Worm (Caenorhabditis elegans) whole organism, mixed stage, embryonic: ENCODE data around the gene col-167.

ENCODE experiments used
- M03D4.4 ChIP-seq: sonication (generic microtip); optimal IDR thresholded peaks from 2 replicates; lab custom pipeline; 2017; ENCODE audit warnings: mild to moderate bottlenecking, missing genetic modification characterization, missing compliant biosample characterization
- bed-3 ChIP-seq: fragments of 200-800 bp; sonication (Bioruptor generic); optimal IDR thresholded peaks from 3 replicates; lab custom pipeline; 2018; ENCODE audit warnings: mild to moderate bottlenecking, missing genetic modification characterization, moderate library complexity, missing compliant biosample characterization
- blmp-1 ChIP-seq: fragments of 150-350 bp; optimal IDR thresholded peaks from 2 replicates; lab custom pipeline; 2014; ENCODE audit warnings: missing biosample characterization, missing genetic modification characterization
- ceh-39 ChIP-seq: fragments of 150-350 bp; optimal IDR thresholded peaks from 2 replicates; lab custom pipeline; 2014; ENCODE audit warnings: missing biosample characterization, missing genetic modification characterization
- ceh-43 ChIP-seq: fragments of 200-800 bp; sonication (Bioruptor generic); optimal IDR thresholded peaks from 2 replicates; lab custom pipeline; 2018; ENCODE audit warnings: mild to moderate bottlenecking, missing genetic modification characterization, moderate library complexity, missing compliant biosample characterization
- ceh-83 ChIP-seq: fragments of 200-800 bp; sonication (Bioruptor generic); optimal IDR thresholded peaks from 2 replicates; lab custom pipeline; 2018; ENCODE audit warnings: mild to moderate bottlenecking, missing genetic modification characterization, missing compliant biosample characterization
- ces-1 ChIP-seq: fragments of 150-350 bp; optimal IDR thresholded peaks from 2 replicates; lab custom pipeline; 2014; ENCODE audit warnings: missing biosample characterization, missing genetic modification reagents, missing genetic modification characterization
- cnd-1 ChIP-seq: fragments of 200-800 bp; sonication (Bioruptor generic); optimal IDR thresholded peaks from 2 replicates; lab custom pipeline; 2018; ENCODE audit warnings: mild to moderate bottlenecking, missing genetic modification characterization, missing compliant biosample characterization
- drap-1 ChIP-seq: fragments of 200-800 bp; sonication (Bioruptor generic); optimal IDR thresholded peaks from 3 replicates; lab custom pipeline; 2018; ENCODE audit warnings: mild to moderate bottlenecking, missing genetic modification characterization, missing compliant biosample characterization
- elt-1 ChIP-seq: sonication (generic microtip); optimal IDR thresholded peaks from 2 replicates; lab custom pipeline; 2017; ENCODE audit warnings: missing genetic modification characterization, mild to moderate bottlenecking, missing compliant biosample characterization, antibody characterized with exemption, moderate library complexity, borderline replicate concordance; ENCODE audit not compliant: insufficient read depth
- elt-3 ChIP-seq: fragments of 150-350 bp; optimal IDR thresholded peaks from 2 replicates; lab custom pipeline; 2014; ENCODE audit warnings: missing biosample characterization, missing genetic modification characterization
- flh-1 ChIP-seq: fragments of 200-800 bp; sonication (Bioruptor generic); optimal IDR thresholded peaks from 2 replicates; lab custom pipeline; 2018; ENCODE audit warnings: mild to moderate bottlenecking, missing genetic modification characterization, moderate library complexity, missing compliant biosample characterization
- ham-2 ChIP-seq: fragments of 200-800 bp; sonication (Bioruptor generic); optimal IDR thresholded peaks from 2 replicates; lab custom pipeline; 2018; ENCODE audit warnings: mild to moderate bottlenecking, missing genetic modification characterization, missing compliant biosample characterization
- hlh-1 ChIP-seq: fragments of 150-350 bp; optimal IDR thresholded peaks from 2 replicates; lab custom pipeline; 2014; ENCODE audit warnings: missing biosample characterization, missing genetic modification reagents, missing genetic modification characterization
- lin-13 ChIP-seq: fragments of 150-350 bp; optimal IDR thresholded peaks from 2 replicates; lab custom pipeline; 2014; ENCODE audit warnings: missing biosample characterization, missing genetic modification characterization
- lin-32 ChIP-seq: fragments of 200-800 bp; sonication (Bioruptor generic); optimal IDR thresholded peaks from 2 replicates; lab custom pipeline; 2018; ENCODE audit warnings: mild to moderate bottlenecking, missing genetic modification characterization, missing compliant biosample characterization
- lsy-2 ChIP-seq: fragments of 150-350 bp; optimal IDR thresholded peaks from 2 replicates; lab custom pipeline; 2014; ENCODE audit warnings: missing biosample characterization, missing genetic modification characterization
- mab-5 ChIP-seq: fragments of 150-350 bp; optimal IDR thresholded peaks from 2 replicates; lab custom pipeline; 2014; ENCODE audit warnings: missing biosample characterization, missing genetic modification characterization
- mep-1 ChIP-seq: fragments of 150-350 bp; optimal IDR thresholded peaks from 2 replicates; lab custom pipeline; 2017; ENCODE audit warnings: missing biosample characterization, missing genetic modification reagents, missing genetic modification characterization, inconsistent platforms
- mls-2 ChIP-seq: sonication (generic microtip); optimal IDR thresholded peaks from 2 replicates; lab custom pipeline; 2016; ENCODE audit warnings: mild to moderate bottlenecking, missing genetic modification characterization, moderate library complexity, missing compliant biosample characterization
- nhr-12 ChIP-seq: fragments of 150-350 bp; optimal IDR thresholded peaks from 2 replicates; lab custom pipeline; 2014; ENCODE audit warnings: missing biosample characterization, missing genetic modification characterization
- nhr-2 ChIP-seq: fragments of 150-350 bp; optimal IDR thresholded peaks from 2 replicates; lab custom pipeline; 2014; ENCODE audit warnings: missing biosample characterization, missing genetic modification characterization
- nhr-237 ChIP-seq: fragments of 150-350 bp; optimal IDR thresholded peaks from 2 replicates; lab custom pipeline; 2014; ENCODE audit warnings: missing biosample characterization, missing genetic modification characterization
- nhr-28 ChIP-seq: fragments of 150-350 bp; optimal IDR thresholded peaks from 2 replicates; lab custom pipeline; 2014; ENCODE audit warnings: missing biosample characterization, missing genetic modification characterization
- nhr-76 ChIP-seq: sonication (generic microtip); optimal IDR thresholded peaks from 2 replicates; lab custom pipeline; 2017; ENCODE audit warnings: missing biosample characterization, missing genetic modification characterization
- pha-4 ChIP-seq: fragments of 150-350 bp; optimal IDR thresholded peaks from 2 replicates; lab custom pipeline; 2018; ENCODE audit warnings: missing biosample characterization, missing genetic modification reagents, missing genetic modification characterization
- sem-2 ChIP-seq: fragments of 200-800 bp; sonication (Bioruptor generic); optimal IDR thresholded peaks from 2 replicates; lab custom pipeline; 2018; ENCODE audit warnings: mild to moderate bottlenecking, missing genetic modification characterization, missing compliant biosample characterization
- snpc-4 ChIP-seq: fragments of 150-350 bp; optimal IDR thresholded peaks from 2 replicates; lab custom pipeline; 2014; ENCODE audit warnings: missing biosample characterization, missing genetic modification characterization
- sptf-1 ChIP-seq: sonication (generic microtip); optimal IDR thresholded peaks from 2 replicates; lab custom pipeline; 2017; ENCODE audit warnings: mild to moderate bottlenecking, missing genetic modification characterization, moderate library complexity, missing compliant biosample characterization
- tbx-8 ChIP-seq: fragments of 200-800 bp; sonication (Bioruptor generic); optimal IDR thresholded peaks from 2 replicates; lab custom pipeline; 2018; ENCODE audit warnings: mild to moderate bottlenecking, missing genetic modification characterization, moderate library complexity, missing compliant biosample characterization
- unc-120 ChIP-seq: sonication (generic microtip); optimal IDR thresholded peaks from 2 replicates; lab custom pipeline; 2017; ENCODE audit warnings: missing genetic modification characterization, missing compliant biosample characterization; ENCODE audit not compliant: poor library complexity, severe bottlenecking
- unc-39 ChIP-seq: fragments of 150-350 bp; optimal IDR thresholded peaks from 2 replicates; lab custom pipeline; 2014; ENCODE audit warnings: missing biosample characterization, missing genetic modification characterization
- unc-62 ChIP-seq: fragments of 150-350 bp; optimal IDR thresholded peaks from 2 replicates; lab custom pipeline; 2014; ENCODE audit warnings: missing biosample characterization, missing genetic modification reagents, missing genetic modification characterization
- zip-8 ChIP-seq: fragments of 150-350 bp; optimal IDR thresholded peaks from 2 replicates; lab custom pipeline; 2014; ENCODE audit warnings: missing biosample characterization, missing genetic modification characterization
- ztf-11 ChIP-seq: fragments of 150-350 bp; optimal IDR thresholded peaks from 2 replicates; lab custom pipeline; 2014; ENCODE audit warnings: missing biosample characterization, missing genetic modification characterization

col-167 gene

ce11 chrX:6371192-6372116 lies 48.2 kb downstream of the col-167 start:
- TF ChIP-seq blmp-1 (tag; lab: Kevin White, UChicago) (no peak), lin-32 (GFP tag; lab: Kevin White, UChicago) (peak; percentile 37), drap-1 (GFP tag; lab: Kevin White, UChicago) (peak; percentile 79), ztf-11 (tag; lab: Kevin White, UChicago) (no peak), tbx-8 (GFP tag; lab: Kevin White, UChicago) (peak; percentile 79), mls-2 (tag; lab: Kevin White, UChicago) (peak; percentile 77), ces-1 (GFP tag; lab: Kevin White, UChicago) (no peak), elt-1 (tag; lab: Kevin White, UChicago) (no peak), ham-2 (GFP tag; lab: Kevin White, UChicago) (peak; percentile 47), cnd-1 (tag; lab: Kevin White, UChicago) (peak; percentile 68), mab-5 (tag; lab: Kevin White, UChicago) (peak; percentile 22), ceh-43 (GFP tag; lab: Kevin White, UChicago) (peak; percentile 58), nhr-28 (tag; lab: Kevin White, UChicago) (no peak), nhr-76 (tag; lab: Kevin White, UChicago) (no peak), nhr-2 (tag; lab: Kevin White, UChicago) (peak; percentile 66), flh-1 (peak; percentile 43), zip-8 (peak; percentile 76), unc-39 (tag; lab: Kevin White, UChicago) (no peak), M03D4.4 (tag; lab: Kevin White, UChicago) (peak; percentile 83), bed-3 (GFP tag; lab: Kevin White, UChicago) (peak; percentile 71), elt-3 (tag; lab: Kevin White, UChicago) (no peak), ceh-83 (GFP tag; lab: Kevin White, UChicago) (peak; percentile 84), sptf-1 (tag; lab: Kevin White, UChicago) (peak; percentile 88), hlh-1 (tag; lab: Kevin White, UChicago) (peak; percentile 46), unc-120 (peak; percentile 59), nhr-12 (no peak), mep-1 (tag; lab: Kevin White, UChicago) (peak; percentile 11), pha-4 (tag; lab: Kevin White, UChicago) (no peak), nhr-237 (tag; lab: Kevin White, UChicago) (peak; percentile 20), lsy-2 (tag; lab: Kevin White, UChicago) (no peak), unc-62 (GFP tag; lab: Kevin White, UChicago) (no peak), sem-2 (GFP tag; lab: Kevin White, UChicago) (peak; percentile 71), ceh-39 (tag; lab: Kevin White, UChicago) (no peak), lin-13 (no peak), snpc-4 (tag; lab: Kevin White, UChicago) (no peak)
- TF ChIP-seq, all 35 proteins: peak for 20

ce11 chrX:6373348-6373747 lies 50.1 kb downstream of the col-167 start, which contains the start of gene C03B1.17:
TSS of gene C03B1.17 (plus strand) at chrX:6373648.
- no peak for TF ChIP-seq unc-39 (tag; lab: Kevin White, UChicago)
- no peak for TF ChIP-seq ceh-43 (GFP tag; lab: Kevin White, UChicago)
- TF ChIP-seq flh-1 = no peak
- TF ChIP-seq mep-1 (tag; lab: Kevin White, UChicago) = no peak
- TF ChIP-seq bed-3 (GFP tag; lab: Kevin White, UChicago) = no peak
- no peak for TF ChIP-seq lin-32 (GFP tag; lab: Kevin White, UChicago)
